Worm (Caenorhabditis elegans): ENCODE measurements around the gene col-184.

The col-184 gene

DNA sequence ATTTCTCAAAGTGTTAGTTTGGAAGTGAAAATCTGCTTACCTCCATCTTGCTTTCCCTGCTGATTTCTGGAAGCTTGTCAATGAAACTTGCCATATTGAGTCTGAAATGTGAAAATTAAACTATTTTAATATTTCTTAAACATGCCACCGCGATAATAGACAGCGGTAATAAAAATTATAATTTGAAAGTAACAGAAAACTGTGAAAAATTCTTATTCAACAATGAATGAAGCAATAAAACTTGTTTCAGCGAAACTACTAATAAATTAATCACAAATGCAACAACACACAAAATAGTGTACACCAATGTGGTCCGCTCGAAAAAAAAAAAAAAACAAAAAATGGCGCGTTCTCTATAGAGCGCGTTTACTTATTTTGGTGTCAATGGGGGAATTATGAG lies 17.7 kb upstream of the col-184 start, which contains the start of gene F02D10.6:
Gene F02D10.6 (minus strand): TSS at position 101 of the 400 bp plus-strand sequence.
- no peak for TF ChIP-seq nhr-76 (tag; optimal IDR thresholded peaks at IDR 0.05)
- TF ChIP-seq egl-27 (tag; optimal IDR thresholded peaks at IDR 0.05) = no peak
- no peak for TF ChIP-seq daf-12 (tag; optimal IDR thresholded peaks at IDR 0.05)
- no peak for TF ChIP-seq lsy-12 (tag; optimal IDR thresholded peaks at IDR 0.05)
- TF ChIP-seq pqm-1 (tag; optimal IDR thresholded peaks at IDR 0.05) = no peak
- no peak for TF ChIP-seq elt-1 (tag; optimal IDR thresholded peaks at IDR 0.05)
- no peak for TF ChIP-seq ceh-28 (tag; optimal IDR thresholded peaks at IDR 0.05)
- TF ChIP-seq tbx-2 (tag; optimal IDR thresholded peaks at IDR 0.05) = no peak
- no peak for TF ChIP-seq nhr-77 (tag; optimal IDR thresholded peaks at IDR 0.05)
- TF ChIP-seq fkh-2 (tag; optimal IDR thresholded peaks at IDR 0.05) = no peak
- TF ChIP-seq eor-1 (tag; optimal IDR thresholded peaks at IDR 0.05) = no peak
- TF ChIP-seq nhr-28 (tag; optimal IDR thresholded peaks at IDR 0.05) = no peak
- no peak for TF ChIP-seq nhr-237 (tag; optimal IDR thresholded peaks at IDR 0.05)
- no peak for TF ChIP-seq lin-39 (tag; optimal IDR thresholded peaks at IDR 0.05)

DNA sequence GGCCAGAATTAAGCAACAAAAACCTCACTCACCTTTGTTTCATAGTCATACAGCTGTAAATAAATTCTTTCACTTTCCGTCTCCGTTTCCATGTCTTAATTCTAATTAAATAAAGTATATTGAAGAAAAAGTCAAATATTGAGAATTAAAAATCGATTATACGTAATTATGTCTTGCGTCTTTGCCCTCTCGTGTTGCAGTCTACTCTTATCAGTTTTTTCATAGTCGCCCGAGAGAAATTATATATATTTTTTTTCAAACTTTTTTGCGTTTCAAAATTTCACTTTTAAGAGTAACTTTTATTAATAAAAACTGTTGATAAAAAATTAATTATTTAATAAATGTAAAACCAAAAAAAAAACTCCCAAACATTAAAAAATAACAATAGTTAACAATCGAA lies 12.8 kb upstream of the col-184 start, which contains the start of gene flr-1:
Gene flr-1 (minus strand): TSS at position 101 of the 400 bp plus-strand sequence.
- TF ChIP-seq snpc-4 (tag; optimal IDR thresholded peaks at IDR 0.05) = no peak
- TF ChIP-seq pha-4 (tag; optimal IDR thresholded peaks at IDR 0.05) = no peak

DNA sequence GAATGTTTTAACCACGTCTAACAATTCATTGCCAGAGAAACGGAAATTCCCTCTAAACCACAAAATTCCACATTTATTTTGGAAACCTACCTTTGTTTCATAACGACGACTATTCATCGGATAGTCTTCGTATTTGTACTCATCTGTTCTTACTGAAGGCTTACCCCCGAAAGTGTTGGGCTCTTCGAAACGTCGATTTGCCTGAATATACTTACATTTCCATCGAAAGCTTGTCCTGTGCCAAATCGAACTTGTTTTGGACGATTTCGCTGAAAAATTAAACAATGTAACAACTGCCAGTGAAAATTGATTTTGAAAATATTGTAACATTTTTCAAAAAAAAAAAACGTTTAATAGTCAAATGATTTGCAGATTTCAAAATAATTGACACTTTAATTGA lies 6.7 kb upstream of the col-184 start, which contains the start of gene F02D10.3:
Gene F02D10.3 (minus strand): TSS at position 101 of the 400 bp plus-strand sequence.
- TF ChIP-seq jun-1 (tag; optimal IDR thresholded peaks at IDR 0.05) = no peak
- TF ChIP-seq fkh-10 (GFP tag; optimal IDR thresholded peaks at IDR 0.05) = no peak
- no peak for TF ChIP-seq nhr-28 (tag; optimal IDR thresholded peaks at IDR 0.05)
- no peak for TF ChIP-seq elt-2 (tag; optimal IDR thresholded peaks at IDR 0.05)
- TF ChIP-seq ztf-4 (tag; optimal IDR thresholded peaks at IDR 0.05) = no peak
- no peak for TF ChIP-seq nfya-1 (tag; optimal IDR thresholded peaks at IDR 0.05; ENCODE audit: insufficient read depth)
- no peak for TF ChIP-seq ceh-9 (tag; optimal IDR thresholded peaks at IDR 0.05)
- no peak for TF ChIP-seq eor-1 (tag; optimal IDR thresholded peaks at IDR 0.05)
- TF ChIP-seq lin-15B (tag; optimal IDR thresholded peaks at IDR 0.05) = no peak
- TF ChIP-seq nhr-12 (tag; optimal IDR thresholded peaks at IDR 0.05) = no peak
- TF ChIP-seq nhr-23 (tag; optimal IDR thresholded peaks at IDR 0.05) = no peak
- no peak for TF ChIP-seq lin-39 (tag; optimal IDR thresholded peaks at IDR 0.05)
- no peak for TF ChIP-seq daf-12 (tag; optimal IDR thresholded peaks at IDR 0.05)

DNA sequence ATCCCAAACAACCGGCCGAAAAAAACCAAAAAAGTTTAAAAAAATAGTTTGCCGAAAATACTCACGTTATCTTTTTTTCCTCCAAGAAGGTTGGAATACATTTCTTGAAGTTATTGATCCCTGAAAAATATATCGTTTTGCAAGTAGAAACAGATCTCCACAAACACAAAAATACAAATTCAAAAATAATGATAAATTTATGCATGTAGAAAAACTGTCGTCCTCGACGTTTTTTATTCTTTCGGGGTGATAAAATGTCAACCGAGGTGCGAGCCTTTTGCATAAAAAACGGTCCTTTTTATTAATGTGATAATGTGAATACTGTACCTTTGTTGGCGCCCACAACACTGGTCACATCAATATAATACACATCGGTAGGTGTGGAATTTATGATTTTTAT lies 5.5 kb upstream of the col-184 start, which contains the start of gene F02D10.2:
Gene F02D10.2 (minus strand): TSS at position 101 of the 400 bp plus-strand sequence.
- TF ChIP-seq elt-1 (tag; optimal IDR thresholded peaks at IDR 0.05) (no peak), nhr-25 (tag; optimal IDR thresholded peaks at IDR 0.05) (no peak), tbx-2 (tag; optimal IDR thresholded peaks at IDR 0.05) (no peak), nhr-237 (tag; optimal IDR thresholded peaks at IDR 0.05) (no peak), pqm-1 (tag; optimal IDR thresholded peaks at IDR 0.05) (no peak), lin-15B (tag; optimal IDR thresholded peaks at IDR 0.05) (no peak), nhr-23 (tag; optimal IDR thresholded peaks at IDR 0.05) (no peak), nhr-28 (tag; optimal IDR thresholded peaks at IDR 0.05) (no peak), mdl-1 (tag; optimal IDR thresholded peaks at IDR 0.05) (no peak), ama-1 (optimal IDR thresholded peaks at IDR 0.05) (no peak), nfya-1 (tag; optimal IDR thresholded peaks at IDR 0.05; ENCODE audit: insufficient read depth) (no peak), zag-1 (tag; optimal IDR thresholded peaks at IDR 0.05) (no peak)

DNA sequence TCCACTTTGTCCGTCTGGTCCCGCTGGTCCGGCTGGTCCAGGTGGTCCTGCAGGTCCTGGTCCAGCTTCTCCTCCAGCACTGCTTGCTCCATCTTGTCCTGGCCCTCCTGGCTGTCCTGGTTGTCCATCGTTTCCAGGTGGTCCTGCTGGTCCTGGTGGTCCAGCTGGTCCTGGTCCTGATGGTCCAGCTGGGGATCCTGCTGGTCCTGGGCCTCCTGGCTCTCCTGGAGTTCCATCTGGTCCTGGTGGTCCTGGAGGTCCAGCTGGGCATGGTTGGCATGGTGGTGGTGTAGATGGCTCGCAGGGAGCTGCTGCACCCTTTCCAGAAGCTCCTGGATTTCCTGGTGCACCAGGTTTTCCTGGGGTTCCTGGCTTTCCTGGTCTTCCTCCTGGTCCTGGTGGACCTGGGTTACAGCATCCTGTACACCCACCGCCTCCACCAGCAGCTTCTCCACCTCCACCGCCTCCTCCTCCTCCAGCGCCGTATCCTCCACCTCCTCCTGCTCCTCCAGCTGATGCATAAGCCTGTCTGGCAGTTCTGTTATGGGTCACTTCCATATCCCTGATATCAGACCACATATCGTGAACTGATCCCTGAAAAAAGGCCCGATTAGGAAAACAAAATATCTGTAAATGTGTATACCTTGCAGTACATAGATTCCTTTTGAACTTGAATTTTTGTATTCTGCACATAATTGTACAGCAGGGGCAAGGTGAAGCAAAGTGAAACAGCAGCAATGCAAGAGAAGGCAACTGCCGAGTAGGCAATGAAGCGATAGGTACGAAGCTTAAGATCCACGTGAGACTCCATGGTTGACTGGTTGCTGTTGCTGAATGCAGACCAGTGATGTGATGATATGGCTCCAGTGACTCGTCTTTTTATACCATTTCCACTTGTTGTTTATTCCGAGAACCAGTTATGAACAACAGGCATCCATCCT lies 2.1 kb upstream of the col-184 start, which contains the start of gene col-183:
Gene col-183 (minus strand): TSS at position 839 of the 941 bp plus-strand sequence.
- TF ChIP-seq snpc-4 (tag; optimal IDR thresholded peaks at IDR 0.05) (no peak), nhr-77 (tag; optimal IDR thresholded peaks at IDR 0.05) (no peak), lin-15B (tag; optimal IDR thresholded peaks at IDR 0.05) (no peak), pqm-1 (tag; optimal IDR thresholded peaks at IDR 0.05) (no peak), egl-27 (tag; optimal IDR thresholded peaks at IDR 0.05) (no peak), ceh-82 (tag; optimal IDR thresholded peaks at IDR 0.05) (no peak), nhr-12 (tag; optimal IDR thresholded peaks at IDR 0.05) (no peak), tbx-2 (tag; optimal IDR thresholded peaks at IDR 0.05) (no peak), elt-1 (tag; optimal IDR thresholded peaks at IDR 0.05) (no peak), ztf-11 (tag; optimal IDR thresholded peaks at IDR 0.05) (no peak), daf-12 (tag; optimal IDR thresholded peaks at IDR 0.05) (no peak), elt-3 (tag; optimal IDR thresholded peaks at IDR 0.05) (no peak), lin-39 (tag; optimal IDR thresholded peaks at IDR 0.05) (no peak), mdl-1 (tag; optimal IDR thresholded peaks at IDR 0.05) (no peak)
